Worm (Caenorhabditis elegans): ENCODE measurements around the gene col-184.

The col-184 gene

ce11 chrX:13499098-13499497 lies 29.8 kb downstream of the col-184 start:
- TF ChIP-seq unc-42 (tag; optimal IDR thresholded peaks at IDR 0.05) (peak; percentile 70), ceh-6 (GFP tag; optimal IDR thresholded peaks at IDR 0.05) (no peak)

- TF ChIP-seq dmd-4 (tag; optimal IDR thresholded peaks at IDR 0.05; ENCODE audit: borderline replicate concordance) (no peak), pqm-1 (tag; optimal IDR thresholded peaks at IDR 0.05) (no peak), elt-2 (tag; optimal IDR thresholded peaks at IDR 0.05) (no peak), unc-86 (tag; optimal IDR thresholded peaks at IDR 0.05) (no peak), che-1 (tag; optimal IDR thresholded peaks at IDR 0.05) (no peak), hlh-6 (tag; optimal IDR thresholded peaks at IDR 0.05) (no peak), nfya-1 (tag; optimal IDR thresholded peaks at IDR 0.05) (no peak), unc-42 (tag; optimal IDR thresholded peaks at IDR 0.05) (no peak), C08G9.2 (tag; optimal IDR thresholded peaks at IDR 0.05) (no peak), ceh-48 (tag; optimal IDR thresholded peaks at IDR 0.05) (no peak), mec-3 (tag; optimal IDR thresholded peaks at IDR 0.05; ENCODE audit: borderline replicate concordance) (no peak), F13H6.1 (tag; optimal IDR thresholded peaks at IDR 0.05) (no peak), ahr-1 (tag; optimal IDR thresholded peaks at IDR 0.05) (no peak), zip-5 (tag; optimal IDR thresholded peaks at IDR 0.05) (no peak), hlh-15 (tag; optimal IDR thresholded peaks at IDR 0.05) (no peak), rnt-1 (tag; optimal IDR thresholded peaks at IDR 0.05) (no peak), ceh-24 (tag; optimal IDR thresholded peaks at IDR 0.05) (no peak), fkh-6 (tag; optimal IDR thresholded peaks at IDR 0.05) (no peak), unc-3 (GFP tag; conservative IDR thresholded peaks at IDR 0.05) (no peak), unc-3 (tag; optimal IDR thresholded peaks at IDR 0.05) (no peak)
These were observed 30.7 kb downstream of the col-184 start for ce11 chrX:13499923-13500322.

ce11 chrX:13500568-13500967 lies 31.3 kb downstream of the col-184 start, which contains the start of gene sad-1:
TSS of gene sad-1 (minus strand) at chrX:13500668.
- TF ChIP-seq ztf-16 (tag; optimal IDR thresholded peaks at IDR 0.05) (no peak), hlh-8 (tag; optimal IDR thresholded peaks at IDR 0.05) (no peak), nhr-11 (tag; optimal IDR thresholded peaks at IDR 0.05) (no peak), fax-1 (tag; optimal IDR thresholded peaks at IDR 0.05) (no peak), sox-4 (tag; optimal IDR thresholded peaks at IDR 0.05) (no peak), nhr-232 (tag; optimal IDR thresholded peaks at IDR 0.05) (no peak), ahr-1 (tag; optimal IDR thresholded peaks at IDR 0.05) (no peak)

ce11 chrX:13502282-13502681 lies 33.0 kb downstream of the col-184 start:
- no peak for TF ChIP-seq hlh-15 (tag; optimal IDR thresholded peaks at IDR 0.05)
- TF ChIP-seq pax-1 (tag; optimal IDR thresholded peaks at IDR 0.05), result no peak
- TF ChIP-seq K02D7.2 (tag; optimal IDR thresholded peaks at IDR 0.05), result no peak
- TF ChIP-seq ceh-14 (tag; optimal IDR thresholded peaks at IDR 0.05), result no peak
- no peak for TF ChIP-seq ceh-2 (tag; optimal IDR thresholded peaks at IDR 0.05)
- TF ChIP-seq ceh-9 (tag; optimal IDR thresholded peaks at IDR 0.05), result no peak
- no peak for TF ChIP-seq K09A11.1 (tag; optimal IDR thresholded peaks at IDR 0.05; ENCODE audit: insufficient read depth)
- TF ChIP-seq pros-1 (tag; optimal IDR thresholded peaks at IDR 0.05), result no peak
- no peak for TF ChIP-seq ref-2 (tag; optimal IDR thresholded peaks at IDR 0.05)
- no peak for TF ChIP-seq ceh-34 (tag; optimal IDR thresholded peaks at IDR 0.05)
- TF ChIP-seq pha-4 (tag; optimal IDR thresholded peaks at IDR 0.05), result no peak
- TF ChIP-seq ahr-1 (tag; optimal IDR thresholded peaks at IDR 0.05), result no peak
- TF ChIP-seq sdc-2 (tag; optimal IDR thresholded peaks at IDR 0.05), result peak; percentile 26
- no peak for TF ChIP-seq tbx-2 (tag; optimal IDR thresholded peaks at IDR 0.05)
- TF ChIP-seq dve-1 (tag; optimal IDR thresholded peaks at IDR 0.05), result no peak
- TF ChIP-seq Y22D7AL.16 (tag; optimal IDR thresholded peaks at IDR 0.05), result no peak
- TF ChIP-seq nhr-232 (tag; optimal IDR thresholded peaks at IDR 0.05), result no peak
- no peak for TF ChIP-seq pqm-1 (tag; optimal IDR thresholded peaks at IDR 0.05)
- TF ChIP-seq hlh-6 (tag; optimal IDR thresholded peaks at IDR 0.05), result no peak
- no peak for TF ChIP-seq rnt-1 (tag; optimal IDR thresholded peaks at IDR 0.05)
- no peak for TF ChIP-seq ets-4 (tag; optimal IDR thresholded peaks at IDR 0.05)
- no peak for TF ChIP-seq elt-4 (tag; optimal IDR thresholded peaks at IDR 0.05)
- TF ChIP-seq unc-86 (tag; optimal IDR thresholded peaks at IDR 0.05), result no peak
- peak; percentile 27 for TF ChIP-seq nfya-1 (tag; optimal IDR thresholded peaks at IDR 0.05)
- TF ChIP-seq tbx-7 (tag; optimal IDR thresholded peaks at IDR 0.05), result no peak
- no peak for TF ChIP-seq pha-2 (tag; optimal IDR thresholded peaks at IDR 0.05)
- TF ChIP-seq eyg-1 (tag; optimal IDR thresholded peaks at IDR 0.05), result no peak
- TF ChIP-seq fkh-10 (GFP tag; optimal IDR thresholded peaks at IDR 0.05), result no peak
- no peak for TF ChIP-seq dmd-4 (tag; optimal IDR thresholded peaks at IDR 0.05; ENCODE audit: borderline replicate concordance)
- no peak for TF ChIP-seq nhr-11 (tag; optimal IDR thresholded peaks at IDR 0.05)
- TF ChIP-seq ttx-3 (tag; optimal IDR thresholded peaks at IDR 0.05), result no peak
